Fruit fly (Drosophila melanogaster): ENCODE measurements around the gene CG31815.

The CG31815 gene

dm6 chr2L:16647773-16648172 lies 42.2 kb downstream of the CG31815 start (continued):
- no peak for TF ChIP-seq CG32767 (GFP tag; IDR thresholded peaks at IDR 0.05)
- no peak for TF ChIP-seq NFAT (GFP tag; IDR thresholded peaks at IDR 0.05)
- TF ChIP-seq Dfd (GFP tag; optimal IDR thresholded peaks at IDR 0.05) = no peak
- no peak for TF ChIP-seq rib (GFP tag; IDR thresholded peaks at IDR 0.05)
- peak; percentile 50 for TF ChIP-seq CG18619 (GFP tag; optimal IDR thresholded peaks at IDR 0.05)
- no peak for TF ChIP-seq Usf (GFP tag; optimal IDR thresholded peaks at IDR 0.05)
- TF ChIP-seq CG9727 (GFP tag; optimal IDR thresholded peaks at IDR 0.05) = peak; percentile 66
- TF ChIP-seq insv (GFP tag; optimal IDR thresholded peaks at IDR 0.05) = no peak
- no peak for TF ChIP-seq p53 (GFP tag; optimal IDR thresholded peaks at IDR 0.05)
- no peak for TF ChIP-seq CG11696 (GFP tag; IDR thresholded peaks at IDR 0.05)
- peak; percentile 67 for TF ChIP-seq CG7839 (tag; optimal IDR thresholded peaks at IDR 0.05)
- TF ChIP-seq CG7745 (tag; optimal IDR thresholded peaks at IDR 0.05) = no peak
- peak; percentile 38 for TF ChIP-seq CG15514 (GFP tag; optimal IDR thresholded peaks at IDR 0.05)
- no peak for TF ChIP-seq GATAe (GFP tag; conservative IDR thresholded peaks at IDR 0.05)
- TF ChIP-seq D19B (GFP tag; optimal IDR thresholded peaks at IDR 0.05) = peak; percentile 6
- TF ChIP-seq CG34224 (GFP tag; IDR thresholded peaks at IDR 0.05; ENCODE audit: partially characterized antibody) = no peak
- no peak for TF ChIP-seq luna (GFP tag; optimal IDR thresholded peaks at IDR 0.05)
- TF ChIP-seq sna (GFP tag; IDR thresholded peaks at IDR 0.05; ENCODE audit: partially characterized antibody) = no peak
- no peak for TF ChIP-seq HLHmδ (GFP tag; optimal IDR thresholded peaks at IDR 0.05)
- no peak for TF ChIP-seq usp (GFP tag; optimal IDR thresholded peaks at IDR 0.05)
- TF ChIP-seq crc (GFP tag; optimal IDR thresholded peaks at IDR 0.05) = no peak
- TF ChIP-seq CG15696 (tag; optimal IDR thresholded peaks at IDR 0.05) = peak; percentile 11
- TF ChIP-seq Taf1 (GFP tag; IDR thresholded peaks at IDR 0.05) = 0 out of 2 replicates have a peak, but pooled peaks have one; percentile 18
- TF ChIP-seq Max (GFP tag; optimal IDR thresholded peaks at IDR 0.05) = peak; percentile 42
- peak; percentile 57 for TF ChIP-seq CG6683 (GFP tag; optimal IDR thresholded peaks at IDR 0.05)
- TF ChIP-seq CG7928 (GFP tag; optimal IDR thresholded peaks at IDR 0.05) = no peak
- TF ChIP-seq grn (GFP tag; optimal IDR thresholded peaks at IDR 0.05) = no peak
- TF ChIP-seq CG10209 (GFP tag; optimal IDR thresholded peaks at IDR 0.05) = peak; percentile 49
- TF ChIP-seq sens (GFP tag) = peak; percentile 70
- no peak for TF ChIP-seq Opbp (GFP tag; IDR thresholded peaks at IDR 0.05; ENCODE audit: partially characterized antibody)
- TF ChIP-seq her (GFP tag; optimal IDR thresholded peaks at IDR 0.05) = no peak
- TF ChIP-seq Mad (GFP tag; optimal IDR thresholded peaks at IDR 0.05) = no peak
- TF ChIP-seq CG6254 (GFP tag; optimal IDR thresholded peaks at IDR 0.05) = no peak
- peak; percentile 28 for TF ChIP-seq CG12104 (GFP tag; optimal IDR thresholded peaks at IDR 0.05)
- no peak for TF ChIP-seq Aef1 (GFP tag; IDR thresholded peaks at IDR 0.05)
- peak; percentile 7 for TF ChIP-seq CG34376 (GFP tag; optimal IDR thresholded peaks at IDR 0.05)
- no peak for TF ChIP-seq CG10274 (GFP tag; optimal IDR thresholded peaks at IDR 0.05)
- no peak for TF ChIP-seq btn (GFP tag; optimal IDR thresholded peaks at IDR 0.05)
- no peak for TF ChIP-seq bigmax (GFP tag; optimal IDR thresholded peaks at IDR 0.05)
- TF ChIP-seq wor (GFP tag; IDR thresholded peaks at IDR 0.05) = 0 out of 2 replicates have a peak, but pooled peaks have one; percentile 14
- 0 out of 2 replicates have a peak, but pooled peaks have one; percentile 11 for TF ChIP-seq wdn (GFP tag; IDR thresholded peaks at IDR 0.05)
- peak; percentile 71 for TF ChIP-seq CG34422 (GFP tag; IDR thresholded peaks at IDR 0.05)
- TF ChIP-seq dati (GFP tag; IDR thresholded peaks at IDR 0.05) = no peak
- no peak for TF ChIP-seq CG4707 (GFP tag; optimal IDR thresholded peaks at IDR 0.05)
- TF ChIP-seq Deaf1 (tag; optimal IDR thresholded peaks at IDR 0.05) = peak; percentile 24
- no peak for TF ChIP-seq gro (GFP tag; optimal IDR thresholded peaks at IDR 0.05)
- no peak for TF ChIP-seq sens-2 (GFP tag; IDR thresholded peaks at IDR 0.05)
- TF ChIP-seq onecut (GFP tag; IDR thresholded peaks at IDR 0.05) = peak; percentile 50
- TF ChIP-seq org-1 (GFP tag; optimal IDR thresholded peaks at IDR 0.05) = peak; percentile 28
- peak; percentile 28 for TF ChIP-seq CG17829 (tag; optimal IDR thresholded peaks at IDR 0.05)
- peak; percentile 72 for TF ChIP-seq Xrp1 (GFP tag; IDR thresholded peaks at IDR 0.05)
- no peak for TF ChIP-seq emc (GFP tag; optimal IDR thresholded peaks at IDR 0.05)
